Worm (Caenorhabditis elegans) whole organism, young adult: ENCODE results near the gene sahd-1.

ENCODE experiments used
- B0261.1 ChIP-seq: sonication (generic microtip); optimal IDR thresholded peaks from 2 replicates; lab custom pipeline; 2016; ENCODE audit warnings: mild to moderate bottlenecking, missing genetic modification characterization, moderate library complexity, missing compliant biosample characterization
- C06A6.2 ChIP-seq: fragments of 200-800 bp; sonication (Bioruptor generic); conservative IDR thresholded peaks from 2 replicates; pipeline ENCODE4 v1.3.6; 2022; ENCODE audit warnings: missing genetic modification characterization, missing compliant biosample characterization
- F33H1.4 ChIP-seq: fragments of 200-800 bp; sonication (Bioruptor generic); IDR thresholded peaks from 2 replicates; pipeline ENCODE4 v1.3.6; 2022; ENCODE audit warnings: missing genetic modification reagents, missing genetic modification characterization, missing compliant biosample characterization
- F37B4.10 ChIP-seq: fragments of 200-800 bp; sonication (Bioruptor generic); IDR thresholded peaks from 2 replicates; pipeline ENCODE4 v1.3.6; 2022; ENCODE audit warnings: missing genetic modification characterization, missing compliant biosample characterization
- F57A8.1 ChIP-seq: fragments of 200-800 bp; sonication (Bioruptor generic); optimal IDR thresholded peaks from 2 replicates; lab custom pipeline; 2018; ENCODE audit warnings: mild to moderate bottlenecking, missing genetic modification characterization, moderate library complexity, missing compliant biosample characterization
- F57C9.4 ChIP-seq: sonication (generic microtip); optimal IDR thresholded peaks from 2 replicates; lab custom pipeline; 2017; ENCODE audit warnings: mild to moderate bottlenecking, missing genetic modification characterization, missing compliant biosample characterization
- Y79H2A.3 ChIP-seq: fragments of 200-800 bp; sonication (Bioruptor generic); conservative IDR thresholded peaks from 2 replicates; pipeline ENCODE4 v1.3.6; 2022; ENCODE audit warnings: missing genetic modification reagents, missing genetic modification characterization, missing compliant biosample characterization
- aptf-2 ChIP-seq: fragments of 200-800 bp; sonication (Bioruptor generic); conservative IDR thresholded peaks from 2 replicates; pipeline ENCODE4 v1.3.6; 2022; ENCODE audit warnings: missing genetic modification reagents, missing genetic modification characterization, missing compliant biosample characterization
- atf-7 ChIP-seq: sonication (generic microtip); optimal IDR thresholded peaks from 2 replicates; lab custom pipeline; 2017; ENCODE audit warnings: mild to moderate bottlenecking, missing genetic modification characterization, missing compliant biosample characterization
- bed-1 ChIP-seq: fragments of 200-800 bp; sonication (Bioruptor generic); IDR thresholded peaks from 2 replicates; pipeline ENCODE4 v1.3.6; 2022; ENCODE audit warnings: missing genetic modification reagents, missing genetic modification characterization, missing compliant biosample characterization
- ccch-3 ChIP-seq: fragments of 200-800 bp; sonication (Bioruptor generic); optimal IDR thresholded peaks from 2 replicates; lab custom pipeline; 2018; ENCODE audit warnings: mild to moderate bottlenecking, missing genetic modification characterization, missing compliant biosample characterization
- ceh-40 ChIP-seq: fragments of 200-800 bp; sonication (Bioruptor generic); IDR thresholded peaks from 2 replicates; pipeline ENCODE4 v1.3.6; 2022; ENCODE audit warnings: missing genetic modification characterization, missing compliant biosample characterization
- dox-1 ChIP-seq: fragments of 200-800 bp; sonication (Bioruptor generic); IDR thresholded peaks from 2 replicates; pipeline ENCODE4 v1.3.6; 2022; ENCODE audit warnings: missing genetic modification reagents, missing genetic modification characterization, missing compliant biosample characterization
- dpff-1 ChIP-seq: sonication (generic microtip); optimal IDR thresholded peaks from 2 replicates; lab custom pipeline; 2017; ENCODE audit warnings: mild to moderate bottlenecking, missing genetic modification characterization, missing compliant biosample characterization
- efl-1 ChIP-seq: fragments of 150-350 bp; optimal IDR thresholded peaks from 2 replicates; lab custom pipeline; 2014; ENCODE audit warnings: missing biosample characterization, missing genetic modification reagents, missing genetic modification characterization
- egrh-3 ChIP-seq: fragments of 200-800 bp; sonication (Bioruptor generic); IDR thresholded peaks from 2 replicates; pipeline ENCODE4 v1.3.6; 2022; ENCODE audit warnings: missing genetic modification reagents, missing genetic modification characterization, missing compliant biosample characterization
- him-1 ChIP-seq: sonication (generic microtip); optimal IDR thresholded peaks from 2 replicates; lab custom pipeline; 2016; ENCODE audit warnings: missing genotype, missing genetic modification reagents, missing genetic modification characterization, missing compliant biosample characterization
- hlh-26 ChIP-seq: fragments of 200-800 bp; sonication (Bioruptor generic); conservative IDR thresholded peaks from 2 replicates; pipeline ENCODE4 v1.3.6; 2022; ENCODE audit warnings: missing genetic modification reagents, missing genetic modification characterization, missing compliant biosample characterization
- hsf-1 ChIP-seq: fragments of 200-800 bp; sonication (Bioruptor generic); IDR thresholded peaks from 2 replicates; pipeline ENCODE4 v1.3.6; 2022; ENCODE audit warnings: missing genetic modification reagents, missing genetic modification characterization, missing compliant biosample characterization
- let-526 ChIP-seq: fragments of 200-800 bp; sonication (Bioruptor generic); IDR thresholded peaks from 2 replicates; pipeline ENCODE4 v1.3.6; 2022; ENCODE audit warnings: missing genetic modification reagents, missing genetic modification characterization, missing compliant biosample characterization
- lir-1 ChIP-seq: fragments of 200-800 bp; sonication (Bioruptor generic); conservative IDR thresholded peaks from 2 replicates; pipeline ENCODE4 v1.3.6; 2022; ENCODE audit warnings: missing genetic modification reagents, missing genetic modification characterization, missing compliant biosample characterization
- madf-10 ChIP-seq: sonication (generic microtip); optimal IDR thresholded peaks from 2 replicates; lab custom pipeline; 2016; ENCODE audit warnings: mild to moderate bottlenecking, missing genetic modification characterization, missing compliant biosample characterization
- madf-6 ChIP-seq: fragments of 200-800 bp; sonication (Bioruptor generic); IDR thresholded peaks from 2 replicates; pipeline ENCODE4 v1.3.6; 2022; ENCODE audit warnings: missing genetic modification reagents, missing genetic modification characterization, missing compliant biosample characterization
- mes-4 ChIP-seq: sonication (generic microtip); optimal IDR thresholded peaks from 2 replicates; lab custom pipeline; 2016; ENCODE audit warnings: missing genotype, missing genetic modification characterization, missing compliant biosample characterization
- nfyb-1 ChIP-seq: fragments of 200-800 bp; sonication (Bioruptor generic); IDR thresholded peaks from 2 replicates; pipeline ENCODE4 v1.3.6; 2022; ENCODE audit warnings: missing genetic modification reagents, missing genetic modification characterization, missing compliant biosample characterization
- nhr-120 ChIP-seq: fragments of 200-800 bp; sonication (Bioruptor generic); IDR thresholded peaks from 2 replicates; pipeline ENCODE4 v1.3.6; 2022; ENCODE audit warnings: missing genetic modification characterization, missing compliant biosample characterization
- nhr-80 ChIP-seq: sonication (generic microtip); optimal IDR thresholded peaks from 2 replicates; lab custom pipeline; 2016; ENCODE audit warnings: missing genetic modification characterization, missing compliant biosample characterization
- rcor-1 ChIP-seq: fragments of 200-800 bp; sonication (Bioruptor generic); IDR thresholded peaks from 2 replicates; pipeline ENCODE4 v1.3.6; 2022; ENCODE audit warnings: missing genetic modification reagents, missing genetic modification characterization, missing compliant biosample characterization
- snpc-4 ChIP-seq, 5 experiments: fragments of 150-350 bp in 1 of 5; sonication (generic microtip) in 4 of 5; optimal IDR thresholded peaks; 2 replicates each; lab custom pipeline; 2014 to 2018; ENCODE audit warnings: missing genetic modification characterization in 5 of 5, missing biosample characterization in 3 of 5, antibody characterized with exemption in 2 of 5, mild to moderate bottlenecking in 2 of 5, missing compliant biosample characterization in 2 of 5, missing genotype in 2 of 5, moderate library complexity in 2 of 5, missing genetic modification reagents in 1 of 5
- unc-130 ChIP-seq: sonication (generic microtip); optimal IDR thresholded peaks from 2 replicates; lab custom pipeline; 2016; ENCODE audit warnings: missing genetic modification reagents, missing genetic modification characterization, missing compliant biosample characterization
- unc-62 ChIP-seq: fragments of 150-350 bp; optimal IDR thresholded peaks from 2 replicates; lab custom pipeline; 2014; ENCODE audit warnings: missing biosample characterization, missing genetic modification reagents, missing genetic modification characterization
- zfh-2 ChIP-seq: fragments of 200-800 bp; sonication (Bioruptor generic); conservative IDR thresholded peaks from 2 replicates; pipeline ENCODE4 v1.3.6; 2022; ENCODE audit warnings: missing genetic modification reagents, missing genetic modification characterization, missing compliant biosample characterization
- zim-3 ChIP-seq: sonication (generic microtip); optimal IDR thresholded peaks from 2 replicates; lab custom pipeline; 2017; ENCODE audit warnings: mild to moderate bottlenecking, missing genetic modification characterization, moderate library complexity, missing compliant biosample characterization
- ztf-18 ChIP-seq: sonication (generic microtip); optimal IDR thresholded peaks from 2 replicates; lab custom pipeline; 2016; ENCODE audit warnings: missing genotype, mild to moderate bottlenecking, missing genetic modification characterization, missing compliant biosample characterization
- ztf-22 ChIP-seq: fragments of 200-800 bp; sonication (Bioruptor generic); optimal IDR thresholded peaks from 2 replicates; lab custom pipeline; 2018; ENCODE audit warnings: mild to moderate bottlenecking, missing genetic modification characterization, moderate library complexity, missing compliant biosample characterization
- ztf-3 ChIP-seq: fragments of 200-800 bp; sonication (Bioruptor generic); optimal IDR thresholded peaks from 2 replicates; lab custom pipeline; 2018; ENCODE audit warnings: mild to moderate bottlenecking, missing genetic modification characterization, missing compliant biosample characterization

The sahd-1 gene

DNA sequence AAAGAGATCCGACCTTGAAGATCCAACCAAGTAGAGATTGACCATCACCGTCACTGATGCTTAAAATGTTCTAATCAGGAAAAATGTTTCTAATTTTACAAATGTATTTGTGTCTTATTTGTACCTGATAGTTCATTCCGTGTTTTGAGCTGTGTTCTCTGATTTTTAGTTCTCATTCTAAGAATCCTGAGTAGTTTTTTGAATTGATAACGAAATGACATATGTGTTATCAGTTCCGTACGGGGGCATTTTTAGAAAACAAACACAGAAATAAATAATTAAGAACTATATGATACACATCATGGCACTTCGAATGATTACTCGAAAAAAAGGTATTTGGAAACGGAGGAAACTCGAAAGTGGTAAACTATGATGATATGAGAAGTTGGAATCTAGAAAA, 40.8 kb upstream of the sahd-1 start:
- TF ChIP-seq mes-4 (tag; lab: Kevin White, UChicago) (no peak), hsf-1 (no peak)

DNA sequence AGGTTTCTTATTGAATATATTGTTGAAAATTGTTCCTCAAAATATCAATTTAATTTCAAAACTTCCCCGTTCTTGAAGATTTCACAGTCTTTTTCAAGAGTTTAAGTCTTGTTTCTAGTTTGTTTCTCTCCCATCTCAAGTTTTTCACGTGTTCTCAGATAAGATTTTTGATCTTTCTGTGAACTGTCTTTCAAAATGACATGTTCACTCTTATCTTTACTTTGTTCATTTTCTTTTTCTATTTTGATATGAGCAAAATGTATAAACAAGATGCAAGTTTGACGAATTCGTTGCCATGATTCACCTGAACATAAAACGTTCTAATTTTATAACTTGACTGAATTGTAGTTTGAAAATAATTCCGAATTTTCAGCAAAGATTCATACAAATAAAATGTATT, 40.0 kb upstream of the sahd-1 start:
- TF ChIP-seq F33H1.4 (GFP tag; lab: Robert Waterston, UW) (no peak), him-1 (tag; lab: Kevin White, UChicago) (no peak), F57C9.4 (tag; lab: Kevin White, UChicago) (no peak), dox-1 (GFP tag; lab: Robert Waterston, UW) (no peak), egrh-3 (GFP tag; lab: Robert Waterston, UW) (no peak), madf-10 (no peak), atf-7 (tag; lab: Kevin White, UChicago) (no peak), unc-130 (GFP tag; lab: Kevin White, UChicago) (no peak), dpff-1 (tag; lab: Kevin White, UChicago) (no peak), F37B4.10 (GFP tag; lab: Robert Waterston, UW) (no peak), unc-62 (GFP tag; lab: Kevin White, UChicago) (peak; percentile 11), ceh-40 (GFP tag; lab: Robert Waterston, UW) (no peak), nhr-80 (peak; percentile 27)

DNA sequence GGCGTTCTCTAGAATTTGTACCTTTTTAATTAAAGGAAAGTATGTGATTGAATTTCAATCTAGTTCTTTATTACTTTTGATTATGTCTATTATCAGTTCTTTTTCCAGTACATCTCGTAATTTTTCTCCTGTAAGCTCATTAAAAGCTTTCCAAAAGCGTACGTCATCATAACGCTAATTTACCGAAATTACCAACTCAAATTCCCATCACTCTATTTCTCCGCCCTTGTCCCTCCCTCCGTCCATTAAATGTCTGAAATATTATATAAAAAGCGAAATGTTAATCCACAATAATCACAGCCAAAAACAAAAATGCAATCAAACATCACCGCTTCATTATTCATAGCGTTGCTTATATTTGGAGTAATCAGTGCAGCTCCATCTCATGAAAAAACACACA, 39.6 kb upstream of the sahd-1 start, which contains the start of gene ins-12:
TSS of gene ins-12 (plus strand) at position 301 of the 400 bp plus-strand sequence.
- TF ChIP-seq ztf-3 (no peak), bed-1 (GFP tag; lab: Robert Waterston, UW) (no peak), let-526 (no peak), hlh-26 (no peak), madf-6 (no peak), Y79H2A.3 (no peak)

ce11 chrII:5553531-5553930, 38.8 kb upstream of the sahd-1 start:
- TF ChIP-seq ccch-3 = no peak
- peak; percentile 2 for TF ChIP-seq nhr-80

- TF ChIP-seq ccch-3 (no peak), ztf-22 (GFP tag; lab: Kevin White, UChicago) (no peak), zfh-2 (GFP tag; lab: Robert Waterston, UW) (no peak), zim-3 (tag; lab: Kevin White, UChicago) (no peak), lir-1 (no peak), nhr-120 (GFP tag; lab: Robert Waterston, UW) (no peak), rcor-1 (GFP tag; lab: Robert Waterston, UW) (no peak), B0261.1 (tag; lab: Kevin White, UChicago) (no peak), aptf-2 (no peak), F57A8.1 (no peak), nfyb-1 (GFP tag; lab: Robert Waterston, UW) (no peak), snpc-4 (GFP tag; optimal IDR thresholded peaks at IDR 0.05; lab: Kevin White, UChicago) (no peak), snpc-4 (tag; optimal IDR thresholded peaks at IDR 0.05; lab: Kevin White, UChicago) (no peak), ztf-18 (no peak), efl-1 (GFP tag; lab: Kevin White, UChicago) (no peak), C06A6.2 (GFP tag; lab: Robert Waterston, UW) (no peak)
Observed at ce11 chrII:5551517-5551916, 36.8 kb upstream of the sahd-1 start, which contains the start of gene C17C3.5. Gene C17C3.5, plus strand, starts transcription at chrII:5551817.
